Worm (Caenorhabditis elegans) whole organism, L1 larva: ENCODE measurements around the gene slc-25A32.
A peak's percentile ranks its signal among the peaks of the same experiment; 100 is the strongest.

Source experiments
- C04F5.9 ChIP-seq: sonication (generic microtip); optimal IDR thresholded peaks from 2 replicates; lab custom pipeline; 2016; ENCODE audit warnings: missing genetic modification characterization, missing compliant biosample characterization
- C16A3.4 ChIP-seq: fragments of 150-350 bp; optimal IDR thresholded peaks from 2 replicates; lab custom pipeline; 2014; ENCODE audit warnings: missing biosample characterization, missing genetic modification characterization
- Y116A8C.19 ChIP-seq: sonication (generic microtip); optimal IDR thresholded peaks from 2 replicates; lab custom pipeline; 2016; ENCODE audit warnings: missing compliant biosample characterization, missing genetic modification characterization, borderline replicate concordance
- aha-1 ChIP-seq: fragments of 150-350 bp; optimal IDR thresholded peaks from 2 replicates; lab custom pipeline; 2014; ENCODE audit warnings: missing biosample characterization, missing genetic modification characterization
- alr-1 ChIP-seq: fragments of 200-800 bp; sonication (Bioruptor generic); optimal IDR thresholded peaks from 2 replicates; lab custom pipeline; 2018; ENCODE audit warnings: borderline replicate concordance, mild to moderate bottlenecking, missing genetic modification characterization, missing compliant biosample characterization
- blmp-1 ChIP-seq: fragments of 150-350 bp; optimal IDR thresholded peaks from 2 replicates; lab custom pipeline; 2014; ENCODE audit warnings: missing biosample characterization, missing genetic modification characterization
- ceh-8 ChIP-seq: fragments of 200-800 bp; sonication (Bioruptor generic); optimal IDR thresholded peaks from 2 replicates; lab custom pipeline; 2018; ENCODE audit warnings: mild to moderate bottlenecking, missing genetic modification characterization, moderate library complexity, missing compliant biosample characterization
- ceh-90 ChIP-seq: sonication (generic microtip); optimal IDR thresholded peaks from 2 replicates; lab custom pipeline; 2016; ENCODE audit warnings: missing genetic modification characterization, missing compliant biosample characterization
- ces-1 ChIP-seq: fragments of 150-350 bp; optimal IDR thresholded peaks from 2 replicates; lab custom pipeline; 2014; ENCODE audit warnings: missing biosample characterization, missing genetic modification reagents, missing genetic modification characterization
- dpl-1 ChIP-seq, 3 experiments: fragments of 150-350 bp in 2 of 3; sonication (generic microtip) in 1 of 3; optimal IDR thresholded peaks; 2 replicates each; lab custom pipeline; 2014 to 2017; ENCODE audit warnings: missing biosample characterization in 3 of 3, missing genetic modification characterization in 3 of 3, missing genetic modification reagents in 3 of 3
- dsc-1 ChIP-seq: sonication (generic microtip); optimal IDR thresholded peaks from 2 replicates; lab custom pipeline; 2016; ENCODE audit warnings: mild to moderate bottlenecking, missing genetic modification characterization, missing compliant biosample characterization
- efl-1 ChIP-seq, 4 experiments: fragments of 150-350 bp; optimal IDR thresholded peaks in 3 of 4; peaks in 1 of 4; 1 replicate in 1 of 4; 2 replicates in 3 of 4; lab custom pipeline; 2014; ENCODE audit warnings: missing biosample characterization in 2 of 4, missing genetic modification characterization in 2 of 4, missing genetic modification reagents in 2 of 4
- efl-3 ChIP-seq: fragments of 200-800 bp; sonication (Bioruptor generic); optimal IDR thresholded peaks from 2 replicates; lab custom pipeline; 2018; ENCODE audit warnings: mild to moderate bottlenecking, missing genetic modification characterization, missing compliant biosample characterization
- egl-13 ChIP-seq: sonication (generic microtip); optimal IDR thresholded peaks from 2 replicates; lab custom pipeline; 2016; ENCODE audit warnings: missing genotype, missing genetic modification reagents, missing genetic modification characterization, missing compliant biosample characterization
- egl-27 ChIP-seq, 2 experiments: fragments of 150-350 bp in 1 of 2; sonication (generic microtip); optimal IDR thresholded peaks; 3 replicates each; lab custom pipeline; 2017 to 2018; ENCODE audit warnings: missing biosample characterization in 2 of 2, missing genetic modification characterization in 2 of 2, missing genetic modification reagents in 2 of 2
- elt-2 ChIP-seq: sonication (generic microtip); optimal IDR thresholded peaks from 2 replicates; lab custom pipeline; 2016; ENCODE audit warnings: missing genetic modification characterization, mild to moderate bottlenecking, inconsistent platforms, missing compliant biosample characterization, missing genetic modification reagents
- elt-3 ChIP-seq, 6 experiments: fragments of 150-350 bp in 1 of 6; sonication (generic microtip); optimal IDR thresholded peaks; 2 replicates each; lab custom pipeline; 2017 to 2018; ENCODE audit warnings: missing biosample characterization in 6 of 6, missing genetic modification characterization in 6 of 6, inconsistent platforms in 1 of 6
- ets-5 ChIP-seq: fragments of 200-800 bp; sonication (Bioruptor generic); IDR thresholded peaks from 2 replicates; pipeline ENCODE4 v1.3.6; 2022; ENCODE audit warnings: missing genetic modification characterization, missing compliant biosample characterization
- fkh-10 ChIP-seq: sonication (generic microtip); optimal IDR thresholded peaks from 2 replicates; lab custom pipeline; 2017; ENCODE audit warnings: missing biosample characterization, missing genetic modification reagents, missing genetic modification characterization
- grh-1 ChIP-seq: fragments of 200-800 bp; sonication (Bioruptor generic); IDR thresholded peaks from 2 replicates; pipeline ENCODE4 v1.3.6; 2022; ENCODE audit warnings: missing genetic modification reagents, missing genetic modification characterization, missing compliant biosample characterization
- hlh-17 ChIP-seq: fragments of 200-800 bp; sonication (Bioruptor generic); optimal IDR thresholded peaks from 2 replicates; lab custom pipeline; 2018; ENCODE audit warnings: missing genetic modification characterization, mild to moderate bottlenecking, missing compliant biosample characterization, moderate library complexity, borderline replicate concordance
- hlh-4 ChIP-seq: sonication (generic microtip); optimal IDR thresholded peaks from 2 replicates; lab custom pipeline; 2016; ENCODE audit warnings: mild to moderate bottlenecking, missing genetic modification characterization, missing compliant biosample characterization
- hpl-2 ChIP-seq: fragments of 150-350 bp; optimal IDR thresholded peaks from 2 replicates; lab custom pipeline; 2014; ENCODE audit warnings: missing biosample characterization, missing genetic modification reagents, missing genetic modification characterization
- irx-1 ChIP-seq: sonication (generic microtip); optimal IDR thresholded peaks from 2 replicates; lab custom pipeline; 2016; ENCODE audit warnings: missing genetic modification characterization, missing compliant biosample characterization
- isw-1 ChIP-seq: fragments of 200-800 bp; sonication (Bioruptor generic); IDR thresholded peaks from 2 replicates; pipeline ENCODE4 v1.3.6; 2022; ENCODE audit warnings: missing genetic modification characterization, missing compliant biosample characterization
- lin-14 ChIP-seq: fragments of 200-800 bp; sonication (Bioruptor generic); optimal IDR thresholded peaks from 2 replicates; lab custom pipeline; 2018; ENCODE audit warnings: mild to moderate bottlenecking, missing genetic modification characterization, moderate library complexity, missing compliant biosample characterization
- lin-15B ChIP-seq: fragments of 150-350 bp; sonication (generic microtip); optimal IDR thresholded peaks from 3 replicates; lab custom pipeline; 2014; ENCODE audit warnings: missing biosample characterization, missing genetic modification characterization
- lsy-2 ChIP-seq, 2 experiments: fragments of 150-350 bp; optimal IDR thresholded peaks; 2 replicates each; lab custom pipeline; 2014; ENCODE audit warnings: missing biosample characterization in 2 of 2, missing genetic modification characterization in 2 of 2
- mdl-1 ChIP-seq, 2 experiments: fragments of 150-350 bp; optimal IDR thresholded peaks; 2 replicates each; lab custom pipeline; 2014 to 2017; ENCODE audit warnings: missing biosample characterization in 2 of 2, missing genetic modification characterization in 2 of 2, inconsistent platforms in 1 of 2
- mep-1 ChIP-seq: fragments of 150-350 bp; optimal IDR thresholded peaks from 2 replicates; lab custom pipeline; 2014; ENCODE audit warnings: missing biosample characterization, missing genetic modification characterization
- nhr-11 ChIP-seq: fragments of 150-350 bp; optimal IDR thresholded peaks from 2 replicates; lab custom pipeline; 2014; ENCODE audit warnings: missing biosample characterization, missing genetic modification characterization
- nhr-12 ChIP-seq: sonication (generic microtip); optimal IDR thresholded peaks from 2 replicates; lab custom pipeline; 2017; ENCODE audit warnings: missing biosample characterization, missing genetic modification characterization
- nhr-19 ChIP-seq: fragments of 200-800 bp; sonication (Bioruptor generic); conservative IDR thresholded peaks from 2 replicates; pipeline ENCODE4 v1.3.6; 2022; ENCODE audit warnings: missing genetic modification characterization, missing compliant biosample characterization
- nhr-237 ChIP-seq: fragments of 150-350 bp; optimal IDR thresholded peaks from 2 replicates; lab custom pipeline; 2014; ENCODE audit warnings: missing biosample characterization, missing genetic modification characterization
- nhr-28 ChIP-seq: fragments of 150-350 bp; optimal IDR thresholded peaks from 2 replicates; lab custom pipeline; 2014; ENCODE audit warnings: missing biosample characterization, missing genetic modification characterization
- nhr-71 ChIP-seq: sonication (generic microtip); optimal IDR thresholded peaks from 2 replicates; lab custom pipeline; 2016; ENCODE audit warnings: mild to moderate bottlenecking, missing genetic modification characterization, moderate library complexity, missing compliant biosample characterization
- nhr-76 ChIP-seq: sonication (generic microtip); optimal IDR thresholded peaks from 2 replicates; lab custom pipeline; 2017; ENCODE audit warnings: missing biosample characterization, missing genetic modification characterization
- nhr-77 ChIP-seq: fragments of 150-350 bp; optimal IDR thresholded peaks from 2 replicates; lab custom pipeline; 2014; ENCODE audit warnings: missing biosample characterization, missing genetic modification characterization
- nhr-84 ChIP-seq: sonication (generic microtip); optimal IDR thresholded peaks from 2 replicates; lab custom pipeline; 2017; ENCODE audit warnings: missing biosample characterization, missing genetic modification characterization
- nhr-85 ChIP-seq: sonication (generic microtip); peaks from one replicate; lab custom pipeline; 2016; ENCODE audit warnings: missing genetic modification characterization, inconsistent platforms, missing compliant biosample characterization
- pag-3 ChIP-seq: sonication (generic microtip); optimal IDR thresholded peaks from 2 replicates; lab custom pipeline; 2017; ENCODE audit warnings: missing genetic modification characterization, mild to moderate bottlenecking, missing compliant biosample characterization, antibody characterized with exemption, borderline replicate concordance; ENCODE audit not compliant: insufficient read depth
- pax-3 ChIP-seq: fragments of 200-800 bp; sonication (Bioruptor generic); optimal IDR thresholded peaks from 2 replicates; lab custom pipeline; 2018; ENCODE audit warnings: mild to moderate bottlenecking, missing genetic modification characterization, moderate library complexity, missing compliant biosample characterization
- skn-1 ChIP-seq: fragments of 150-350 bp; optimal IDR thresholded peaks from 2 replicates; lab custom pipeline; 2014; ENCODE audit warnings: missing biosample characterization, missing genetic modification characterization
- snpc-4 ChIP-seq: fragments of 150-350 bp; optimal IDR thresholded peaks from 2 replicates; lab custom pipeline; 2014; ENCODE audit warnings: missing biosample characterization, missing genetic modification characterization
- sox-4 ChIP-seq: sonication (generic microtip); optimal IDR thresholded peaks from 2 replicates; lab custom pipeline; 2016; ENCODE audit warnings: missing genetic modification characterization, missing compliant biosample characterization
- swsn-7 ChIP-seq: sonication (generic microtip); optimal IDR thresholded peaks from 2 replicates; lab custom pipeline; 2016; ENCODE audit warnings: missing genetic modification characterization, missing compliant biosample characterization
- tbx-2 ChIP-seq: sonication (generic microtip); optimal IDR thresholded peaks from 2 replicates; lab custom pipeline; 2016; ENCODE audit warnings: missing genetic modification characterization, missing compliant biosample characterization
- unc-130 ChIP-seq: fragments of 150-350 bp; optimal IDR thresholded peaks from 2 replicates; lab custom pipeline; 2017; ENCODE audit warnings: missing biosample characterization, missing genetic modification characterization, inconsistent platforms
- unc-86 ChIP-seq: sonication (generic microtip); optimal IDR thresholded peaks from 2 replicates; lab custom pipeline; 2016; ENCODE audit warnings: missing genetic modification characterization, missing compliant biosample characterization
- unc-98 ChIP-seq: fragments of 200-800 bp; sonication (Bioruptor generic); IDR thresholded peaks from 2 replicates; pipeline ENCODE4 v1.3.6; 2022; ENCODE audit warnings: missing genetic modification characterization, missing compliant biosample characterization
- xbp-1 ChIP-seq: sonication (generic microtip); optimal IDR thresholded peaks from 2 replicates; lab custom pipeline; 2016; ENCODE audit warnings: missing genetic modification characterization, missing compliant biosample characterization
- zip-4 ChIP-seq: fragments of 200-800 bp; sonication (Bioruptor generic); optimal IDR thresholded peaks from 2 replicates; lab custom pipeline; 2018; ENCODE audit warnings: mild to moderate bottlenecking, missing genetic modification characterization, moderate library complexity, missing compliant biosample characterization
- ztf-11 ChIP-seq, 2 experiments: sonication (generic microtip); optimal IDR thresholded peaks; 2 replicates each; lab custom pipeline; 2016 to 2017; ENCODE audit warnings: missing genetic modification characterization in 2 of 2, missing biosample characterization in 1 of 2, missing compliant biosample characterization in 1 of 2

The slc-25A32 gene

DNA sequence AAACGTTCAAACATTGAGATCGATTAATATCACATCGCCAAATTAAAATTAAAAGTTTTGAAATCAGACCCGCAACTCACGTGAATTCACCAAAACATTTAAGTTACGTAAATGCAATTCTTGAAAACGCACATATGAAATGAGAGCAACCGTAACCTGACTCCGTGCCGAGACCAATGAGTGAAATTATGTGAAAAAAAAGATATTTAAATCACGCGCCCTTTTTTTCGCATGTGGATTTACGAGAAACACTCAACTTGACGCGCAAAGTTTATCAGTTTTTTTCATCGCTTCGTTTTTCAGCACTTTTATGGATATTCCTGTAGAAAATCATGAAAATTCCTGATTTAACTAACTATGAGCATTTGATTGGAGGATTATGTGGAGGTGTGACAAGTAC lies at the start of gene slc-25A32, which contains the start of gene gei-14:
Gene slc-25A32 (plus strand): TSS at position 242 of the 400 bp plus-strand sequence.
Gene gei-14 (minus strand): TSS at position 175 of the 400 bp plus-strand sequence.
- TF ChIP-seq nhr-85 (tag; lab: Kevin White, UChicago) (peak; percentile 65), ztf-11 (tag; optimal IDR thresholded peaks at IDR 0.05; lab: Kevin White, UChicago) (no peak), elt-3 (tag; optimal IDR thresholded peaks at IDR 0.05; lab: Kevin White, UChicago) (peak in 1 of 6 experiments; percentile 24), tbx-2 (peak; percentile 4), nhr-28 (no peak), ets-5 (GFP tag; lab: Robert Waterston, UW) (no peak), hlh-17 (GFP tag; lab: Kevin White, UChicago) (no peak), xbp-1 (tag; lab: Kevin White, UChicago) (peak; percentile 13), skn-1 (peak; percentile 39), isw-1 (GFP tag; lab: Robert Waterston, UW) (no peak), alr-1 (tag; lab: Kevin White, UChicago) (no peak), sox-4 (tag; lab: Kevin White, UChicago) (no peak), snpc-4 (tag; lab: Kevin White, UChicago) (no peak), nhr-11 (tag; lab: Kevin White, UChicago) (no peak), grh-1 (GFP tag; lab: Robert Waterston, UW) (no peak), ces-1 (no peak), fkh-10 (GFP tag; lab: Kevin White, UChicago) (no peak), elt-2 (no peak), Y116A8C.19 (no peak), ceh-8 (GFP tag; lab: Kevin White, UChicago) (no peak), dsc-1 (no peak), nhr-12 (no peak), nhr-77 (no peak), mep-1 (tag; lab: Kevin White, UChicago) (no peak), lin-14 (no peak), unc-86 (tag; lab: Kevin White, UChicago) (no peak), nhr-71 (peak; percentile 46), lin-15B (peak; percentile 53), egl-13 (no peak), unc-130 (tag; lab: Kevin White, UChicago) (no peak), C16A3.4 (tag; lab: Kevin White, UChicago) (no peak), zip-4 (GFP tag; lab: Kevin White, UChicago) (no peak), mdl-1 (tag; optimal IDR thresholded peaks at IDR 0.05; lab: Kevin White, UChicago) (no peak), nhr-19 (GFP tag; lab: Robert Waterston, UW) (0 out of 2 replicates have a peak, but pooled peaks have one; percentile 25), lsy-2 (tag; optimal IDR thresholded peaks at IDR 0.05; lab: Kevin White, UChicago) (peak; percentile 68 to 81), pax-3 (tag; lab: Kevin White, UChicago) (no peak), egl-27 (tag; optimal IDR thresholded peaks at IDR 0.05; lab: Kevin White, UChicago) (no peak), ceh-90 (tag; lab: Kevin White, UChicago) (no peak), hpl-2 (GFP tag; lab: Kevin White, UChicago) (no peak), efl-1 (optimal IDR thresholded peaks at IDR 0.05; lab: Kevin White, UChicago) (peak; percentile 92 to 95), efl-1 (GFP tag; optimal IDR thresholded peaks at IDR 0.05 in 1 of 2; lab: Kevin White, UChicago) (peak; percentile 90 to 99), nhr-84 (tag; lab: Kevin White, UChicago) (no peak), dpl-1 (GFP tag; optimal IDR thresholded peaks at IDR 0.05; lab: Kevin White, UChicago) (peak; percentile 88 to 92 (median 90)), blmp-1 (tag; lab: Kevin White, UChicago) (peak; percentile 55), irx-1 (tag; lab: Kevin White, UChicago) (no peak), unc-98 (no peak), efl-3 (GFP tag; lab: Kevin White, UChicago) (no peak), hlh-4 (tag; lab: Kevin White, UChicago) (no peak), nhr-237 (tag; lab: Kevin White, UChicago) (no peak), aha-1 (tag; lab: Kevin White, UChicago) (no peak), C04F5.9 (tag; lab: Kevin White, UChicago) (no peak), nhr-76 (tag; lab: Kevin White, UChicago) (no peak), swsn-7 (no peak), pag-3 (tag; lab: Kevin White, UChicago) (no peak)
